Worm (Caenorhabditis elegans): ENCODE data around the gene smu-2.

- no peak for TF ChIP-seq lin-40 (tag; optimal IDR thresholded peaks at IDR 0.05)
- TF ChIP-seq mel-28 (tag; optimal IDR thresholded peaks at IDR 0.05; ENCODE audit: borderline replicate concordance): no peak
- no peak for TF ChIP-seq somi-1 (GFP tag; optimal IDR thresholded peaks at IDR 0.05)
- TF ChIP-seq snpc-4 (GFP tag; optimal IDR thresholded peaks at IDR 0.05): no peak
- TF ChIP-seq snpc-4 (tag; optimal IDR thresholded peaks at IDR 0.05): no peak
- TF ChIP-seq unc-62 (GFP tag; optimal IDR thresholded peaks at IDR 0.05): no peak
- TF ChIP-seq hlh-26 (GFP tag; conservative IDR thresholded peaks at IDR 0.05): no peak
- no peak for TF ChIP-seq ama-1 (optimal IDR thresholded peaks at IDR 0.05)
- TF ChIP-seq ama-1 (GFP tag; optimal IDR thresholded peaks at IDR 0.05): no peak
- TF ChIP-seq dox-1 (GFP tag; IDR thresholded peaks at IDR 0.05): no peak
- no peak for TF ChIP-seq hlh-12 (tag; optimal IDR thresholded peaks at IDR 0.05)
- no peak for TF ChIP-seq efl-1 (GFP tag; optimal IDR thresholded peaks at IDR 0.05)
- no peak for TF ChIP-seq F49E8.2 (tag; optimal IDR thresholded peaks at IDR 0.05; ENCODE audit: insufficient read depth)
- no peak for TF ChIP-seq K11D2.4 (GFP tag; IDR thresholded peaks at IDR 0.05)
- TF ChIP-seq sptf-2 (GFP tag; optimal IDR thresholded peaks at IDR 0.05): no peak
- no peak for TF ChIP-seq nfyb-1 (GFP tag; IDR thresholded peaks at IDR 0.05)
Observed at ce11 chrII:3452421-3452820, 29.8 kb upstream of the smu-2 start, which contains the start of gene C16C8.12.

All from whole organism, young adult.